Fruit fly (Drosophila melanogaster): Measurements from ENCODE around the gene beat-IIa.
A peak's percentile ranks its signal among the peaks of the same experiment; 100 is the strongest.

- TF ChIP-seq CG6854 (GFP tag; optimal IDR thresholded peaks at IDR 0.05), result peak; percentile 59
- TF ChIP-seq dac (GFP tag; optimal IDR thresholded peaks at IDR 0.05), result peak; percentile 54
- TF ChIP-seq CG1621 (tag; optimal IDR thresholded peaks at IDR 0.05), result peak; percentile 51
- TF ChIP-seq Eip93F (GFP tag; optimal IDR thresholded peaks at IDR 0.05), result no peak
Observed at dm6 chr3R:17386168-17386819, 20.4 kb upstream of the beat-IIa start.
